Worm (Caenorhabditis elegans) whole organism, L2 larva: Measurements from ENCODE around the gene mml-1.

Experiments used
- C34F6.9 ChIP-seq: fragments of 150-350 bp; optimal IDR thresholded peaks from 2 replicates; lab custom pipeline; 2014; ENCODE audit warnings: missing biosample characterization, missing genetic modification characterization
- F13H6.1 ChIP-seq: sonication (generic microtip); optimal IDR thresholded peaks from 2 replicates; lab custom pipeline; 2016; ENCODE audit warnings: missing genetic modification characterization, missing compliant biosample characterization
- R02D3.7 ChIP-seq: fragments of 150-350 bp; optimal IDR thresholded peaks from 2 replicates; lab custom pipeline; 2014; ENCODE audit warnings: missing biosample characterization, missing genetic modification characterization
- Y55F3AM.14 ChIP-seq: fragments of 200-800 bp; sonication (Bioruptor generic); optimal IDR thresholded peaks from 2 replicates; lab custom pipeline; 2018; ENCODE audit warnings: mild to moderate bottlenecking, missing genetic modification characterization, missing compliant biosample characterization
- ZK546.5 ChIP-seq: sonication (generic microtip); optimal IDR thresholded peaks from 2 replicates; lab custom pipeline; 2017; ENCODE audit warnings: missing biosample characterization, missing genetic modification characterization
- aly-2 ChIP-seq: fragments of 150-350 bp; optimal IDR thresholded peaks from 2 replicates; lab custom pipeline; 2014; ENCODE audit warnings: missing biosample characterization, missing genetic modification characterization
- ama-1 ChIP-seq: fragments of 150-350 bp; optimal IDR thresholded peaks from 2 replicates; lab custom pipeline; 2018; ENCODE audit warnings: inconsistent platforms
- ceh-82 ChIP-seq: fragments of 150-350 bp; optimal IDR thresholded peaks from 2 replicates; lab custom pipeline; 2014; ENCODE audit warnings: missing biosample characterization, missing genetic modification characterization
- crh-2 ChIP-seq: sonication (generic microtip); optimal IDR thresholded peaks from 2 replicates; lab custom pipeline; 2017; ENCODE audit warnings: missing biosample characterization, missing genetic modification characterization
- dmd-4 ChIP-seq: sonication (generic microtip); optimal IDR thresholded peaks from 2 replicates; lab custom pipeline; 2017; ENCODE audit warnings: missing biosample characterization, missing genetic modification characterization
- elt-1 ChIP-seq: fragments of 150-350 bp; optimal IDR thresholded peaks from 2 replicates; lab custom pipeline; 2014; ENCODE audit warnings: missing biosample characterization, missing genetic modification characterization
- elt-3 ChIP-seq: sonication (generic microtip); optimal IDR thresholded peaks from 2 replicates; lab custom pipeline; 2017; ENCODE audit warnings: missing biosample characterization, missing genetic modification characterization
- gmeb-1 ChIP-seq: fragments of 150-350 bp; optimal IDR thresholded peaks from 2 replicates; lab custom pipeline; 2014; ENCODE audit warnings: missing biosample characterization, missing genetic modification characterization
- lin-11 ChIP-seq: fragments of 150-350 bp; sonication (generic microtip); optimal IDR thresholded peaks from 2 replicates; lab custom pipeline; 2014; ENCODE audit warnings: missing biosample characterization, missing genetic modification characterization, inconsistent platforms, mixed read lengths
- lin-39 ChIP-seq: fragments of 150-350 bp; optimal IDR thresholded peaks from 2 replicates; lab custom pipeline; 2014; ENCODE audit warnings: missing biosample characterization, missing genetic modification reagents, missing genetic modification characterization
- lsy-2 ChIP-seq, 2 experiments: fragments of 150-350 bp in 1 of 2; sonication (generic microtip) in 1 of 2; optimal IDR thresholded peaks; 2 replicates each; lab custom pipeline; 2014 to 2017; ENCODE audit warnings: missing biosample characterization in 2 of 2, missing genetic modification characterization in 2 of 2
- mbf-1 ChIP-seq: sonication (generic microtip); optimal IDR thresholded peaks from 2 replicates; lab custom pipeline; 2017; ENCODE audit warnings: missing biosample characterization, missing genetic modification characterization
- mdl-1 ChIP-seq, 2 experiments: fragments of 150-350 bp in 1 of 2; sonication (generic microtip) in 1 of 2; optimal IDR thresholded peaks; 2 replicates each; lab custom pipeline; 2017; ENCODE audit warnings: missing biosample characterization in 2 of 2, missing genetic modification characterization in 2 of 2
- nhr-10 ChIP-seq: sonication (generic microtip); optimal IDR thresholded peaks from 2 replicates; lab custom pipeline; 2017; ENCODE audit warnings: missing biosample characterization, missing genetic modification characterization
- nhr-12 ChIP-seq: fragments of 150-350 bp; optimal IDR thresholded peaks from 2 replicates; lab custom pipeline; 2014; ENCODE audit warnings: missing biosample characterization, missing genetic modification characterization
- nhr-129 ChIP-seq: fragments of 150-350 bp; optimal IDR thresholded peaks from 2 replicates; lab custom pipeline; 2014; ENCODE audit warnings: missing biosample characterization, missing genetic modification characterization
- nhr-21 ChIP-seq: fragments of 150-350 bp; optimal IDR thresholded peaks from 2 replicates; lab custom pipeline; 2014; ENCODE audit warnings: missing biosample characterization, missing genetic modification characterization
- nhr-23 ChIP-seq: fragments of 150-350 bp; optimal IDR thresholded peaks from 2 replicates; lab custom pipeline; 2014; ENCODE audit warnings: missing biosample characterization, missing genetic modification reagents, missing genetic modification characterization
- nhr-237 ChIP-seq: fragments of 150-350 bp; optimal IDR thresholded peaks from 2 replicates; lab custom pipeline; 2014; ENCODE audit warnings: missing biosample characterization, missing genetic modification characterization
- nhr-25 ChIP-seq: fragments of 150-350 bp; sonication (generic microtip); optimal IDR thresholded peaks from 3 replicates; lab custom pipeline; 2014; ENCODE audit warnings: missing biosample characterization, missing genetic modification characterization
- nhr-6 ChIP-seq: fragments of 150-350 bp; optimal IDR thresholded peaks from 2 replicates; lab custom pipeline; 2014; ENCODE audit warnings: missing biosample characterization, missing genetic modification characterization
- nhr-77 ChIP-seq: fragments of 150-350 bp; optimal IDR thresholded peaks from 2 replicates; lab custom pipeline; 2014; ENCODE audit warnings: missing biosample characterization, missing genetic modification characterization
- sem-4 ChIP-seq: fragments of 150-350 bp; optimal IDR thresholded peaks from 2 replicates; lab custom pipeline; 2014; ENCODE audit warnings: missing biosample characterization, missing genetic modification reagents, missing genetic modification characterization
- skn-1 ChIP-seq: sonication (generic microtip); optimal IDR thresholded peaks from 2 replicates; lab custom pipeline; 2017; ENCODE audit warnings: missing biosample characterization, missing genetic modification characterization
- sma-3 ChIP-seq: sonication (generic microtip); optimal IDR thresholded peaks from 2 replicates; lab custom pipeline; 2016; ENCODE audit warnings: missing genetic modification reagents, missing genetic modification characterization, missing compliant biosample characterization
- sma-9 ChIP-seq, 2 experiments: fragments of 150-350 bp in 1 of 2; sonication (generic microtip) in 1 of 2; optimal IDR thresholded peaks; 2 replicates each; lab custom pipeline; 2014 to 2016; ENCODE audit warnings: missing genetic modification characterization in 2 of 2, mild to moderate bottlenecking in 1 of 2, missing biosample characterization in 1 of 2, missing compliant biosample characterization in 1 of 2, missing genetic modification reagents in 1 of 2, moderate library complexity in 1 of 2
- snpc-4 ChIP-seq: fragments of 150-350 bp; optimal IDR thresholded peaks from 2 replicates; lab custom pipeline; 2014; ENCODE audit warnings: missing biosample characterization, missing genetic modification characterization
- unc-39 ChIP-seq: fragments of 150-350 bp; optimal IDR thresholded peaks from 2 replicates; lab custom pipeline; 2014; ENCODE audit warnings: missing biosample characterization, missing genetic modification characterization
- unc-55 ChIP-seq: fragments of 150-350 bp; sonication (generic microtip); optimal IDR thresholded peaks from 3 replicates; lab custom pipeline; 2014; ENCODE audit warnings: missing biosample characterization, missing genetic modification reagents, missing genetic modification characterization
- unc-62 ChIP-seq: fragments of 150-350 bp; optimal IDR thresholded peaks from 2 replicates; lab custom pipeline; 2014; ENCODE audit warnings: missing biosample characterization, missing genetic modification reagents, missing genetic modification characterization
- zag-1 ChIP-seq: fragments of 150-350 bp; optimal IDR thresholded peaks from 2 replicates; lab custom pipeline; 2014; ENCODE audit warnings: missing biosample characterization, missing genetic modification characterization
- ztf-1 ChIP-seq: fragments of 200-800 bp; sonication (Bioruptor generic); conservative IDR thresholded peaks from 2 replicates; pipeline ENCODE4 v1.3.6; 2022; ENCODE audit warnings: missing genetic modification characterization, missing compliant biosample characterization

Gene mml-1

ce11 chrIII:7365602-7366001, 8.9 kb downstream of the mml-1 start, which contains the start of gene F08F8.11:
Gene F08F8.11, plus strand, starts transcription at chrIII:7365902.
- TF ChIP-seq F13H6.1 (tag; lab: Kevin White, UChicago), result no peak
- no peak for TF ChIP-seq unc-55 (GFP tag; lab: Kevin White, UChicago)
- no peak for TF ChIP-seq zag-1 (tag; lab: Kevin White, UChicago)
- no peak for TF ChIP-seq ztf-1
- TF ChIP-seq lin-39 (tag; lab: Kevin White, UChicago), result no peak
- TF ChIP-seq ZK546.5 (tag; lab: Kevin White, UChicago), result no peak
- no peak for TF ChIP-seq nhr-6 (tag; lab: Kevin White, UChicago)
- no peak for TF ChIP-seq R02D3.7
- no peak for TF ChIP-seq ceh-82
- TF ChIP-seq nhr-21 (tag; lab: Kevin White, UChicago), result no peak
- no peak for TF ChIP-seq unc-39
- TF ChIP-seq elt-3, result no peak
- no peak for TF ChIP-seq ama-1 (lab: Kevin White, UChicago)
- no peak for TF ChIP-seq snpc-4 (tag; lab: Kevin White, UChicago)
- TF ChIP-seq skn-1 (tag; lab: Kevin White, UChicago), result no peak
- no peak for TF ChIP-seq unc-62 (GFP tag; lab: Kevin White, UChicago)
- TF ChIP-seq nhr-25 (tag; lab: Kevin White, UChicago), result no peak
- TF ChIP-seq sem-4 (tag; lab: Kevin White, UChicago), result no peak
- TF ChIP-seq elt-1, result no peak
- no peak for TF ChIP-seq sma-9 (GFP tag; optimal IDR thresholded peaks at IDR 0.05; lab: Kevin White, UChicago)
- TF ChIP-seq sma-9 (tag; optimal IDR thresholded peaks at IDR 0.05; lab: Kevin White, UChicago), result no peak

- peak; percentile 31 to 64 for TF ChIP-seq lsy-2 (tag; optimal IDR thresholded peaks at IDR 0.05; lab: Kevin White, UChicago)
- TF ChIP-seq C34F6.9, result peak; percentile 46
- peak; percentile 70 for TF ChIP-seq gmeb-1
- TF ChIP-seq lin-39 (tag; lab: Kevin White, UChicago), result no peak
- TF ChIP-seq unc-62 (GFP tag; lab: Kevin White, UChicago), result no peak
- no peak for TF ChIP-seq nhr-23
- TF ChIP-seq unc-55 (GFP tag; lab: Kevin White, UChicago), result peak; percentile 60
- no peak for TF ChIP-seq Y55F3AM.14 (GFP tag; lab: Kevin White, UChicago)
- no peak for TF ChIP-seq nhr-10 (tag; lab: Kevin White, UChicago)
- no peak for TF ChIP-seq ama-1 (lab: Kevin White, UChicago)
- TF ChIP-seq F13H6.1 (tag; lab: Kevin White, UChicago), result no peak
- peak; percentile 54 for TF ChIP-seq sma-9 (GFP tag; optimal IDR thresholded peaks at IDR 0.05; lab: Kevin White, UChicago)
- TF ChIP-seq sma-9 (tag; optimal IDR thresholded peaks at IDR 0.05; lab: Kevin White, UChicago), result no peak
- TF ChIP-seq mdl-1 (tag; optimal IDR thresholded peaks at IDR 0.05; lab: Kevin White, UChicago), result no peak
Observed at ce11 chrIII:7359037-7359548, 15.4 kb downstream of the mml-1 start, which contains the start of the genes eco-1 and hmgr-1. Gene eco-1, minus strand, starts transcription at chrIII:7359095. Gene hmgr-1, plus strand, starts transcription at chrIII:7359498.

DNA sequence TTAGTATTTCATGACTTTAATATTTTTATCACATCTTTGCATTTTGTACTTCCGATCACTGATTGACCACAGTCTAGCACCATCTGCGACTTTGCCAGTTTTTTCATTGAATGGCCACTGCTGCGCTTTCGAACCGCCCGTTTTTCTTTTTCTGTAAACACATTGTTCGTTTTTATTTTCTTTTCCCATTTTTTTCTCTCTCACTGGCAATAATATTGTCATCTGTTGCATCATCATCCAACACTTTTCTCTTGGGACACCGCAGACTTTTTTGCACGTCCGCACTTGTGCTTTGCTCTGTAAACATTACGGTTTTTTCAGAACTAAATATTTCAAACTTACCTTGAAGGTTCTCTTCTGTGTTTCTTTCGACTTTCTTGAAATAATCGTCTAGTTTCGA, 15.9 kb downstream of the mml-1 start:
- TF ChIP-seq nhr-129 (peak; percentile 96), crh-2 (tag; lab: Kevin White, UChicago) (no peak)

DNA sequence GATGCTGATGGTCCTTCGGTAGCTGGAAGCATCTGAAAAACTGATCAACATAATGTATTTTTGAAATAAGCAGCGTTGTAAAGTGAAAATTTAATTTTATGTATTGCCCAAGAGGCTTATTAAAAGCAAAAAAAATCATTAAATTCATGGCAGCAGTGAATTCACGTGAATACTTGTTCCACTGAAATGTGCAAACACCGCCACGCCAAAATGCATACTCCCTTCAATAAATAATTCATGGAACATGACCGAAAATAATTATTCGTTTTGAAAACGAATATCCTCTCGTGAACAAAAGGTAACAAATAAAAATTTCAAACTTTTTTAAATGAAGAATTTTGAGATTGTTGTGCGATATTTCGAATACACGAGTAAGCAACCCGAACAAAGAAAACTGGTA, 17.2 kb downstream of the mml-1 start, which contains the start of gene F08F8.10:
F08F8.10 (minus strand) TSS at position 38 of the 400 bp plus-strand sequence.
- TF ChIP-seq nhr-10 (tag; lab: Kevin White, UChicago) (no peak), unc-55 (GFP tag; lab: Kevin White, UChicago) (peak; percentile 57), dmd-4 (tag; lab: Kevin White, UChicago) (no peak), ceh-82 (no peak), nhr-237 (no peak), snpc-4 (tag; lab: Kevin White, UChicago) (no peak), nhr-129 (peak; percentile 45), lin-39 (tag; lab: Kevin White, UChicago) (no peak), nhr-25 (tag; lab: Kevin White, UChicago) (peak; percentile 38), aly-2 (tag; lab: Kevin White, UChicago) (no peak), nhr-12 (tag; lab: Kevin White, UChicago) (no peak), lsy-2 (tag; optimal IDR thresholded peaks at IDR 0.05; lab: Kevin White, UChicago) (peak in 1 of 2 experiments; percentile 62), nhr-77 (tag; lab: Kevin White, UChicago) (no peak), sma-9 (GFP tag; optimal IDR thresholded peaks at IDR 0.05; lab: Kevin White, UChicago) (peak; percentile 46), sma-9 (tag; optimal IDR thresholded peaks at IDR 0.05; lab: Kevin White, UChicago) (no peak), zag-1 (tag; lab: Kevin White, UChicago) (no peak), sma-3 (GFP tag; lab: Kevin White, UChicago) (no peak), lin-11 (no peak), F13H6.1 (tag; lab: Kevin White, UChicago) (peak; percentile 0), mdl-1 (tag; optimal IDR thresholded peaks at IDR 0.05; lab: Kevin White, UChicago) (no peak), mbf-1 (no peak), nhr-23 (no peak), Y55F3AM.14 (GFP tag; lab: Kevin White, UChicago) (no peak), C34F6.9 (peak; percentile 83), crh-2 (tag; lab: Kevin White, UChicago) (peak; percentile 44), unc-39 (no peak), nhr-21 (tag; lab: Kevin White, UChicago) (no peak)
